Worm (Caenorhabditis elegans) whole organism, L4/young adult: ENCODE measurements around the gene str-88.

Source experiments
- W03F9.2 ChIP-seq: fragments of 150-350 bp; optimal IDR thresholded peaks from 2 replicates; lab custom pipeline; 2014; ENCODE audit warnings: missing biosample characterization, missing genetic modification characterization
- dao-5 ChIP-seq: sonication (generic microtip); optimal IDR thresholded peaks from 2 replicates; lab custom pipeline; 2016; ENCODE audit warnings: missing genotype, missing genetic modification characterization, moderate library complexity, missing compliant biosample characterization
- him-1 ChIP-seq: sonication (generic microtip); optimal IDR thresholded peaks from 2 replicates; lab custom pipeline; 2016; ENCODE audit warnings: missing genotype, missing genetic modification reagents, missing genetic modification characterization, missing compliant biosample characterization

ce11 chrV:15344481-15344880, 39.2 kb downstream of the str-88 start, which contains the start of gene wrt-8:
- no peak for TF ChIP-seq him-1 (tag; lab: Kevin White, UChicago)
- TF ChIP-seq W03F9.2 (tag; lab: Kevin White, UChicago): no peak
- TF ChIP-seq dao-5 (tag; lab: Kevin White, UChicago): no peak
